Worm (Caenorhabditis elegans) whole organism, L4/young adult: ENCODE data around the gene clic-1.

ENCODE experiments used
- W03F9.2 ChIP-seq: fragments of 150-350 bp; optimal IDR thresholded peaks from 2 replicates; lab custom pipeline; 2014; ENCODE audit warnings: missing biosample characterization, missing genetic modification characterization
- dao-5 ChIP-seq: sonication (generic microtip); optimal IDR thresholded peaks from 2 replicates; lab custom pipeline; 2016; ENCODE audit warnings: missing genotype, missing genetic modification characterization, moderate library complexity, missing compliant biosample characterization
- him-1 ChIP-seq: sonication (generic microtip); optimal IDR thresholded peaks from 2 replicates; lab custom pipeline; 2016; ENCODE audit warnings: missing genotype, missing genetic modification reagents, missing genetic modification characterization, missing compliant biosample characterization

ce11 chrV:7775226-7775625 lies 40.5 kb upstream of the clic-1 start:
- TF ChIP-seq dao-5 = no peak
- TF ChIP-seq W03F9.2 = no peak
- no peak for TF ChIP-seq him-1 (tag; lab: Kevin White, UChicago)
